Worm (Caenorhabditis elegans) whole organism, late embryonic: ENCODE results near the gene wrt-6.

ENCODE experiments used
- C08G9.2 ChIP-seq: sonication (generic microtip); optimal IDR thresholded peaks from 2 replicates; lab custom pipeline; 2016; ENCODE audit warnings: mild to moderate bottlenecking, missing genetic modification characterization, moderate library complexity, missing compliant biosample characterization
- F13H6.1 ChIP-seq: sonication (generic microtip); optimal IDR thresholded peaks from 2 replicates; lab custom pipeline; 2016; ENCODE audit warnings: missing genetic modification characterization, missing compliant biosample characterization
- K09A11.1 ChIP-seq: sonication (generic microtip); optimal IDR thresholded peaks from 2 replicates; lab custom pipeline; 2017; ENCODE audit warnings: antibody characterized with exemption, mild to moderate bottlenecking, missing genetic modification characterization, missing compliant biosample characterization; ENCODE audit not compliant: insufficient read depth
- T23F11.4 ChIP-seq: fragments of 200-800 bp; sonication (Bioruptor generic); optimal IDR thresholded peaks from 2 replicates; lab custom pipeline; 2018; ENCODE audit warnings: mild to moderate bottlenecking, missing genetic modification characterization, missing compliant biosample characterization
- Y22D7AL.16 ChIP-seq: sonication (generic microtip); optimal IDR thresholded peaks from 2 replicates; lab custom pipeline; 2016; ENCODE audit warnings: missing genetic modification characterization, missing compliant biosample characterization
- ahr-1 ChIP-seq: sonication (generic microtip); optimal IDR thresholded peaks from 2 replicates; lab custom pipeline; 2016; ENCODE audit warnings: missing genetic modification characterization, missing compliant biosample characterization
- ama-1 ChIP-seq: fragments of 150-350 bp; optimal IDR thresholded peaks from 2 replicates; lab custom pipeline; 2014
- ceh-14 ChIP-seq: sonication (generic microtip); optimal IDR thresholded peaks from 2 replicates; lab custom pipeline; 2016; ENCODE audit warnings: missing genotype, missing genetic modification characterization, missing compliant biosample characterization
- ceh-19 ChIP-seq: fragments of 200-800 bp; sonication (Bioruptor generic); optimal IDR thresholded peaks from 2 replicates; lab custom pipeline; 2018; ENCODE audit warnings: mild to moderate bottlenecking, missing genetic modification characterization, missing compliant biosample characterization
- ceh-2 ChIP-seq: sonication (generic microtip); optimal IDR thresholded peaks from 2 replicates; lab custom pipeline; 2016; ENCODE audit warnings: missing genotype, missing genetic modification characterization, missing compliant biosample characterization
- ceh-22 ChIP-seq: sonication (generic microtip); optimal IDR thresholded peaks from 2 replicates; lab custom pipeline; 2017; ENCODE audit warnings: missing biosample characterization, missing genetic modification characterization
- ceh-24 ChIP-seq: sonication (generic microtip); optimal IDR thresholded peaks from 2 replicates; lab custom pipeline; 2016; ENCODE audit warnings: mild to moderate bottlenecking, missing genetic modification characterization, missing compliant biosample characterization
- ceh-30 ChIP-seq: fragments of 150-350 bp; optimal IDR thresholded peaks from 2 replicates; lab custom pipeline; 2014; ENCODE audit warnings: missing biosample characterization, missing genetic modification characterization
- ceh-31 ChIP-seq: sonication (generic microtip); optimal IDR thresholded peaks from 2 replicates; lab custom pipeline; 2016; ENCODE audit warnings: missing genetic modification characterization, missing compliant biosample characterization
- ceh-34 ChIP-seq: sonication (generic microtip); optimal IDR thresholded peaks from 2 replicates; lab custom pipeline; 2016; ENCODE audit warnings: mild to moderate bottlenecking, missing genetic modification characterization, missing compliant biosample characterization
- ceh-45 ChIP-seq: fragments of 200-800 bp; sonication (Bioruptor generic); IDR thresholded peaks from 2 replicates; pipeline ENCODE4 v1.3.6; 2022; ENCODE audit warnings: missing genetic modification reagents, missing genetic modification characterization, missing compliant biosample characterization
- ceh-6 ChIP-seq: fragments of 200-800 bp; sonication (Bioruptor generic); optimal IDR thresholded peaks from 2 replicates; lab custom pipeline; 2018; ENCODE audit warnings: mild to moderate bottlenecking, missing genetic modification characterization, missing compliant biosample characterization
- ceh-9 ChIP-seq: sonication (generic microtip); optimal IDR thresholded peaks from 2 replicates; lab custom pipeline; 2016; ENCODE audit warnings: mild to moderate bottlenecking, missing genetic modification characterization, inconsistent platforms, missing compliant biosample characterization
- dve-1 ChIP-seq: sonication (generic microtip); optimal IDR thresholded peaks from 2 replicates; lab custom pipeline; 2017; ENCODE audit warnings: antibody characterized with exemption, mild to moderate bottlenecking, missing genetic modification characterization, missing compliant biosample characterization
- elt-2 ChIP-seq: sonication (generic microtip); optimal IDR thresholded peaks from 2 replicates; lab custom pipeline; 2016; ENCODE audit warnings: missing genetic modification reagents, missing genetic modification characterization, missing compliant biosample characterization
- ets-4 ChIP-seq: sonication (generic microtip); optimal IDR thresholded peaks from 2 replicates; lab custom pipeline; 2016; ENCODE audit warnings: missing genetic modification characterization, missing compliant biosample characterization
- eyg-1 ChIP-seq: sonication (generic microtip); optimal IDR thresholded peaks from 2 replicates; lab custom pipeline; 2016; ENCODE audit warnings: missing genotype, missing genetic modification characterization, missing compliant biosample characterization
- fax-1 ChIP-seq: sonication (generic microtip); optimal IDR thresholded peaks from 2 replicates; lab custom pipeline; 2016; ENCODE audit warnings: missing genotype, missing genetic modification characterization, missing compliant biosample characterization
- hlh-13 ChIP-seq: fragments of 200-800 bp; sonication (Bioruptor generic); optimal IDR thresholded peaks from 2 replicates; lab custom pipeline; 2018; ENCODE audit warnings: mild to moderate bottlenecking, missing genetic modification characterization, missing compliant biosample characterization
- nfya-1 ChIP-seq: sonication (generic microtip); optimal IDR thresholded peaks from 2 replicates; lab custom pipeline; 2017; ENCODE audit warnings: missing genetic modification characterization, mild to moderate bottlenecking, missing compliant biosample characterization, antibody characterized with exemption, moderate library complexity
- nhr-232 ChIP-seq: sonication (generic microtip); optimal IDR thresholded peaks from 2 replicates; lab custom pipeline; 2016; ENCODE audit warnings: missing genetic modification characterization, missing compliant biosample characterization
- npax-4 ChIP-seq: sonication (generic microtip); optimal IDR thresholded peaks from 2 replicates; lab custom pipeline; 2016; ENCODE audit warnings: missing genetic modification characterization, missing compliant biosample characterization
- pat-9 ChIP-seq: fragments of 200-800 bp; sonication (Bioruptor generic); optimal IDR thresholded peaks from 2 replicates; lab custom pipeline; 2018; ENCODE audit warnings: mild to moderate bottlenecking, missing genetic modification characterization, moderate library complexity, missing compliant biosample characterization
- pros-1 ChIP-seq: fragments of 150-350 bp; optimal IDR thresholded peaks from 2 replicates; lab custom pipeline; 2014; ENCODE audit warnings: missing biosample characterization, missing genetic modification reagents, missing genetic modification characterization
- ref-2 ChIP-seq: sonication (generic microtip); optimal IDR thresholded peaks from 2 replicates; lab custom pipeline; 2016; ENCODE audit warnings: missing genetic modification characterization, missing compliant biosample characterization
- sdc-2 ChIP-seq: sonication (generic microtip); optimal IDR thresholded peaks from 2 replicates; lab custom pipeline; 2016; ENCODE audit warnings: missing genotype, missing genetic modification characterization, missing compliant biosample characterization
- tbx-7 ChIP-seq: sonication (generic microtip); optimal IDR thresholded peaks from 2 replicates; lab custom pipeline; 2016; ENCODE audit warnings: missing genotype, missing genetic modification characterization, missing compliant biosample characterization
- ttx-3 ChIP-seq: sonication (generic microtip); optimal IDR thresholded peaks from 2 replicates; lab custom pipeline; 2016; ENCODE audit warnings: missing genetic modification reagents, missing genetic modification characterization, missing compliant biosample characterization
- unc-3 ChIP-seq, 2 experiments: fragments of 200-800 bp in 1 of 2; sonication (Bioruptor generic) in 1 of 2; sonication (generic microtip) in 1 of 2; conservative IDR thresholded peaks in 1 of 2; optimal IDR thresholded peaks in 1 of 2; 2 replicates each; pipeline versions ENCODE4 v1.3.6 to Lab custom; 2016 to 2022; ENCODE audit warnings: missing compliant biosample characterization in 2 of 2, missing genetic modification characterization in 2 of 2, missing genetic modification reagents in 1 of 2
- unc-42 ChIP-seq: sonication (generic microtip); optimal IDR thresholded peaks from 2 replicates; lab custom pipeline; 2016; ENCODE audit warnings: missing genotype, missing genetic modification characterization, missing compliant biosample characterization
- unc-55 ChIP-seq: sonication (generic microtip); optimal IDR thresholded peaks from 2 replicates; lab custom pipeline; 2017; ENCODE audit warnings: missing biosample characterization, missing genetic modification reagents, missing genetic modification characterization
- unc-86 ChIP-seq: sonication (generic microtip); optimal IDR thresholded peaks from 2 replicates; lab custom pipeline; 2016; ENCODE audit warnings: missing genetic modification characterization, missing compliant biosample characterization
- zip-5 ChIP-seq: sonication (generic microtip); optimal IDR thresholded peaks from 2 replicates; lab custom pipeline; 2016; ENCODE audit warnings: missing genetic modification characterization, missing compliant biosample characterization

Gene wrt-6

ce11 chrX:3513715-3514114, 33.7 kb downstream of the wrt-6 start:
- TF ChIP-seq ref-2 (no peak), unc-42 (tag; lab: Kevin White, UChicago) (peak; percentile 67)

ce11 chrX:3517141-3517540, 37.1 kb downstream of the wrt-6 start:
- TF ChIP-seq pat-9 (tag; lab: Kevin White, UChicago) (no peak), ceh-30 (tag; lab: Kevin White, UChicago) (no peak), ceh-24 (no peak), zip-5 (tag; lab: Kevin White, UChicago) (no peak), ceh-45 (no peak), ceh-34 (tag; lab: Kevin White, UChicago) (no peak), eyg-1 (tag; lab: Kevin White, UChicago) (no peak), unc-3 (GFP tag; conservative IDR thresholded peaks at IDR 0.05; lab: Robert Waterston, UW) (no peak), unc-3 (tag; optimal IDR thresholded peaks at IDR 0.05; lab: Kevin White, UChicago) (no peak), T23F11.4 (no peak), nfya-1 (no peak), ceh-22 (no peak)

- TF ChIP-seq ahr-1 (tag; lab: Kevin White, UChicago) (no peak), ceh-31 (no peak), pros-1 (tag; lab: Kevin White, UChicago) (no peak), dve-1 (tag; lab: Kevin White, UChicago) (no peak), T23F11.4 (no peak), unc-55 (no peak), ets-4 (no peak), ama-1 (lab: Kevin White, UChicago) (no peak), ttx-3 (tag; lab: Kevin White, UChicago) (no peak), unc-86 (no peak), ceh-19 (GFP tag; lab: Kevin White, UChicago) (no peak)
Observed at ce11 chrX:3518494-3518893, 38.4 kb downstream of the wrt-6 start, which contains the start of gene npr-16. Gene npr-16 (plus strand): TSS chrX:3518794.

ce11 chrX:3526712-3527111, 46.7 kb downstream of the wrt-6 start:
- TF ChIP-seq nhr-232 (tag; lab: Kevin White, UChicago) (no peak), zip-5 (tag; lab: Kevin White, UChicago) (no peak), unc-42 (tag; lab: Kevin White, UChicago) (no peak), ceh-45 (no peak), ceh-14 (no peak), ceh-24 (no peak), npax-4 (no peak), hlh-13 (GFP tag; lab: Kevin White, UChicago) (no peak), ets-4 (no peak), K09A11.1 (tag; lab: Kevin White, UChicago) (no peak), ceh-34 (tag; lab: Kevin White, UChicago) (no peak), F13H6.1 (no peak), pat-9 (tag; lab: Kevin White, UChicago) (no peak)
- TF ChIP-seq, all 69 proteins: peak for 0

ce11 chrX:3532919-3533318, 52.9 kb downstream of the wrt-6 start, which contains the start of gene F56B6.6:
Gene F56B6.6 (minus strand): TSS chrX:3533019.
- TF ChIP-seq fax-1 (tag; lab: Kevin White, UChicago) = no peak
- TF ChIP-seq ceh-9 (tag; lab: Kevin White, UChicago) = no peak
- no peak for TF ChIP-seq ceh-2 (tag; lab: Kevin White, UChicago)
- TF ChIP-seq unc-86 = no peak
- no peak for TF ChIP-seq unc-42 (tag; lab: Kevin White, UChicago)
- TF ChIP-seq sdc-2 (tag; lab: Kevin White, UChicago) = no peak
- no peak for TF ChIP-seq C08G9.2
- TF ChIP-seq ama-1 (lab: Kevin White, UChicago) = no peak
- no peak for TF ChIP-seq tbx-7
- TF ChIP-seq elt-2 (tag; lab: Kevin White, UChicago) = no peak
- TF ChIP-seq Y22D7AL.16 (tag; lab: Kevin White, UChicago) = no peak
- no peak for TF ChIP-seq ceh-6 (GFP tag; lab: Kevin White, UChicago)
